Fruit fly (Drosophila melanogaster) whole organism, prepupa: Measurements from ENCODE around the gene Mau2.

Source experiments
- CG10631 ChIP-seq: fragments of 200-800 bp; sonication (Bioruptor generic); optimal IDR thresholded peaks from 2 replicates; lab custom pipeline; 2016; ENCODE audit warnings: missing biosample characterization, missing genetic modification characterization
- CG10669 ChIP-seq: fragments of 200-800 bp; sonication (Bioruptor generic); optimal IDR thresholded peaks from 3 replicates; lab custom pipeline; 2018; ENCODE audit warnings: missing biosample characterization, mild to moderate bottlenecking, missing genetic modification characterization, moderate library complexity
- CG11294 ChIP-seq: fragments of 200-800 bp; sonication (Bioruptor generic); IDR thresholded peaks from 2 replicates; pipeline ENCODE4 v1.3.6; 2022; ENCODE audit warnings: missing biosample characterization, missing genetic modification characterization
- CG11902 ChIP-seq: fragments of 200-800 bp; sonication (Bioruptor generic); optimal IDR thresholded peaks from 3 replicates; lab custom pipeline; 2016; ENCODE audit warnings: missing biosample characterization, missing genetic modification characterization
- CG1621 ChIP-seq: fragments of 200-800 bp; sonication (Bioruptor generic); optimal IDR thresholded peaks from 3 replicates; lab custom pipeline; 2018; ENCODE audit warnings: missing biosample characterization, mild to moderate bottlenecking, missing genetic modification characterization
- CG16779 ChIP-seq: fragments of 200-800 bp; sonication (Bioruptor generic); optimal IDR thresholded peaks from 3 replicates; lab custom pipeline; 2017; ENCODE audit warnings: missing biosample characterization, mild to moderate bottlenecking, missing genetic modification characterization
- CG32006 ChIP-seq: fragments of 200-800 bp; sonication (Bioruptor generic); optimal IDR thresholded peaks from 3 replicates; lab custom pipeline; 2017; ENCODE audit warnings: missing biosample characterization, mild to moderate bottlenecking, missing genetic modification characterization
- CG34406 ChIP-seq: fragments of 200-800 bp; sonication (Bioruptor generic); optimal IDR thresholded peaks from 3 replicates; lab custom pipeline; 2016; ENCODE audit warnings: missing biosample characterization, missing genetic modification characterization
- CG6808 ChIP-seq: fragments of 200-800 bp; sonication (Bioruptor generic); optimal IDR thresholded peaks from 3 replicates; lab custom pipeline; 2017; ENCODE audit warnings: missing biosample characterization, missing genetic modification characterization, mild to moderate bottlenecking, moderate library complexity, missing genetic modification reagents
- CG6854 ChIP-seq: fragments of 200-800 bp; sonication (Bioruptor generic); optimal IDR thresholded peaks from 2 replicates; lab custom pipeline; 2017; ENCODE audit warnings: missing biosample characterization, mild to moderate bottlenecking, missing genetic modification characterization
- CG8119 ChIP-seq: fragments of 200-800 bp; sonication (Bioruptor generic); IDR thresholded peaks from 3 replicates; pipeline ENCODE4 v1.3.6; 2022; ENCODE audit warnings: missing biosample characterization, missing genetic modification characterization
- CG8319 ChIP-seq: fragments of 200-800 bp; sonication (Bioruptor generic); optimal IDR thresholded peaks from 3 replicates; lab custom pipeline; 2016; ENCODE audit warnings: missing biosample characterization, missing genetic modification characterization
- CG8632 ChIP-seq: fragments of 200-800 bp; sonication (Bioruptor generic); optimal IDR thresholded peaks from 3 replicates; lab custom pipeline; 2016; ENCODE audit warnings: missing biosample characterization, missing genetic modification characterization
- CG9139 ChIP-seq: fragments of 200-800 bp; sonication (Bioruptor generic); optimal IDR thresholded peaks from 3 replicates; lab custom pipeline; 2017; ENCODE audit warnings: missing biosample characterization, mild to moderate bottlenecking, missing genetic modification characterization
- Eip75B ChIP-seq: fragments of 200-800 bp; sonication (Bioruptor generic); optimal IDR thresholded peaks from 3 replicates; lab custom pipeline; 2016; ENCODE audit warnings: missing biosample characterization, missing genetic modification characterization
- Eip78C ChIP-seq: fragments of 200-800 bp; sonication (Bioruptor generic); peaks from one replicate; lab custom pipeline; 2016; ENCODE audit warnings: missing biosample characterization, missing genetic modification characterization
- Eip93F ChIP-seq: fragments of 200-800 bp; sonication (Bioruptor generic); optimal IDR thresholded peaks from 2 replicates; lab custom pipeline; 2016; ENCODE audit warnings: missing biosample characterization, mild to moderate bottlenecking, missing genetic modification characterization
- Ets21C ChIP-seq: fragments of 200-800 bp; sonication (Bioruptor generic); optimal IDR thresholded peaks from 3 replicates; lab custom pipeline; 2016; ENCODE audit warnings: missing biosample characterization, missing genetic modification characterization
- Ets96B ChIP-seq: fragments of 200-800 bp; optimal IDR thresholded peaks from 2 replicates; lab custom pipeline; 2019; ENCODE audit warnings: missing biosample characterization, mild to moderate bottlenecking, missing genetic modification characterization, moderate library complexity
- Gug ChIP-seq: fragments of 200-800 bp; sonication (Bioruptor generic); IDR thresholded peaks from 2 replicates; pipeline ENCODE4 v1.3.6; 2022; ENCODE audit warnings: missing biosample characterization, missing genetic modification characterization
- Hr39 ChIP-seq: fragments of 200-800 bp; sonication (Bioruptor generic); optimal IDR thresholded peaks from 2 replicates; lab custom pipeline; 2016; ENCODE audit warnings: missing biosample characterization, missing genetic modification characterization
- Met ChIP-seq: fragments of 200-800 bp; sonication (Bioruptor generic); optimal IDR thresholded peaks from 3 replicates; lab custom pipeline; 2016; ENCODE audit warnings: missing biosample characterization, missing genetic modification characterization
- OdsH ChIP-seq: fragments of 200-800 bp; sonication (Bioruptor generic); optimal IDR thresholded peaks from 3 replicates; lab custom pipeline; 2016; ENCODE audit warnings: missing biosample characterization, missing genetic modification characterization
- Smox ChIP-seq: fragments of 200-800 bp; sonication (Bioruptor generic); optimal IDR thresholded peaks from 3 replicates; lab custom pipeline; 2016; ENCODE audit warnings: missing biosample characterization, missing genetic modification characterization
- Sox102F ChIP-seq: fragments of 200-800 bp; sonication (Bioruptor generic); optimal IDR thresholded peaks from 2 replicates; lab custom pipeline; 2016; ENCODE audit warnings: missing biosample characterization, mild to moderate bottlenecking, missing genetic modification characterization
- achi ChIP-seq: fragments of 200-800 bp; sonication (Bioruptor generic); optimal IDR thresholded peaks from 3 replicates; lab custom pipeline; 2016; ENCODE audit warnings: missing biosample characterization, missing genetic modification characterization
- acj6 ChIP-seq: fragments of 200-800 bp; sonication (Bioruptor generic); optimal IDR thresholded peaks from 3 replicates; lab custom pipeline; 2016; ENCODE audit warnings: missing biosample characterization, missing genetic modification characterization
- cyc ChIP-seq: fragments of 200-800 bp; sonication (Bioruptor generic); optimal IDR thresholded peaks from 3 replicates; lab custom pipeline; 2016; ENCODE audit warnings: missing biosample characterization, missing genetic modification characterization
- eg ChIP-seq: fragments of 200-800 bp; sonication (Bioruptor generic); IDR thresholded peaks from 3 replicates; pipeline ENCODE4 v1.3.6; 2022; ENCODE audit warnings: missing biosample characterization, missing genetic modification characterization
- esn ChIP-seq: fragments of 200-800 bp; sonication (Bioruptor generic); optimal IDR thresholded peaks from 2 replicates; lab custom pipeline; 2016; ENCODE audit warnings: missing biosample characterization, mild to moderate bottlenecking, missing genetic modification characterization, moderate library complexity
- fd59A ChIP-seq: fragments of 200-800 bp; sonication (Bioruptor generic); optimal IDR thresholded peaks from 2 replicates; lab custom pipeline; 2017; ENCODE audit warnings: missing biosample characterization, mild to moderate bottlenecking, missing genetic modification characterization, missing genetic modification reagents
- fd85E ChIP-seq: fragments of 200-800 bp; sonication (Bioruptor generic); optimal IDR thresholded peaks from 3 replicates; lab custom pipeline; 2016; ENCODE audit warnings: missing biosample characterization, missing genetic modification characterization
- fkh ChIP-seq: fragments of 200-800 bp; sonication (Bioruptor generic); optimal IDR thresholded peaks from 3 replicates; lab custom pipeline; 2017; ENCODE audit warnings: missing biosample characterization, mild to moderate bottlenecking, missing genetic modification characterization, moderate library complexity
- lz ChIP-seq: fragments of 200-800 bp; sonication (Bioruptor generic); optimal IDR thresholded peaks from 3 replicates; lab custom pipeline; 2016; ENCODE audit warnings: missing biosample characterization, missing genetic modification characterization
- net ChIP-seq: fragments of 200-800 bp; sonication (Bioruptor generic); optimal IDR thresholded peaks from 3 replicates; lab custom pipeline; 2016; ENCODE audit warnings: missing biosample characterization, missing genetic modification characterization
- salr ChIP-seq, 2 experiments: fragments of 200-800 bp; sonication (Bioruptor generic); optimal IDR thresholded peaks; 3 replicates each; lab custom pipeline; 2016 to 2018; ENCODE audit warnings: missing biosample characterization in 2 of 2, missing genetic modification characterization in 2 of 2, mild to moderate bottlenecking in 1 of 2
- spab ChIP-seq: fragments of 200-800 bp; sonication (Bioruptor generic); optimal IDR thresholded peaks from 2 replicates; lab custom pipeline; 2017; ENCODE audit warnings: missing biosample characterization, mild to moderate bottlenecking, missing genetic modification characterization, missing genetic modification reagents
- ss ChIP-seq, 2 experiments: fragments of 200-800 bp; sonication (Bioruptor generic); optimal IDR thresholded peaks; 2 replicates in 1 of 2; 3 replicates in 1 of 2; lab custom pipeline; 2017 to 2018; ENCODE audit warnings: mild to moderate bottlenecking in 2 of 2, missing biosample characterization in 2 of 2, missing genetic modification characterization in 2 of 2, moderate library complexity in 1 of 2
- topi ChIP-seq: fragments of 200-800 bp; sonication (Bioruptor generic); optimal IDR thresholded peaks from 3 replicates; lab custom pipeline; 2016; ENCODE audit warnings: missing biosample characterization, missing genetic modification characterization
- vri ChIP-seq: fragments of 200-800 bp; sonication (Bioruptor generic); optimal IDR thresholded peaks from 3 replicates; lab custom pipeline; 2016; ENCODE audit warnings: missing biosample characterization, mild to moderate bottlenecking, missing genetic modification characterization

Gene Mau2

DNA sequence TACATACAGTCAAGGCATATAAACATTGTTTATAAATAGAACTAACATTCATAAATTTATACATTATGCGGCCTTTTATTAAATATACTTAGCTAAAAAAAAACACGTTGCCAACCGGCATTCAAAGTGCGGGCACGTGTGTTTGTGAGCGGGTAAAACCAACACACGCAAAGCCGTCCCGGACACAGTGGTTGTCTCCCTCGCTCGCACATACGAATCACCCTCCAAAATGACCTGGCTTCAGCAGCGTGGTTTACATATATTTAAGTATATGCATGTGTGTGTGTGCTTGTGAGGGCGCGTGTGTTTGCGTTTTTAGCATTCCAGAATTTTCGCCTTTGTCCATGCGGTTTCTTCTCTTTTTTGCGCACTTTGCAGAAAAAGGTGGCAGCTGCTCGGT lies 34.4 kb downstream of the Mau2 start (continued):
- peak; percentile 31 to 41 for TF ChIP-seq ss (GFP tag; optimal IDR thresholded peaks at IDR 0.05; lab: Kevin White, UChicago)
- TF ChIP-seq Eip75B (GFP tag; lab: Kevin White, UChicago) = peak; percentile 27
- no peak for TF ChIP-seq CG8319 (GFP tag; lab: Kevin White, UChicago)
- no peak for TF ChIP-seq eg (GFP tag; lab: Robert Waterston, UW)
- no peak for TF ChIP-seq CG34406 (GFP tag; lab: Kevin White, UChicago)
- no peak for TF ChIP-seq CG9139 (GFP tag; lab: Kevin White, UChicago)
- peak; percentile 57 for TF ChIP-seq fkh
- TF ChIP-seq topi (GFP tag; lab: Kevin White, UChicago) = peak; percentile 5
- TF ChIP-seq fd85E = no peak
- no peak for TF ChIP-seq lz (GFP tag; lab: Kevin White, UChicago)
- TF ChIP-seq Eip93F = peak; percentile 1
- TF ChIP-seq CG6808 (GFP tag; lab: Kevin White, UChicago) = no peak
- TF ChIP-seq Ets96B (tag; lab: Kevin White, UChicago) = no peak
- no peak for TF ChIP-seq Hr39
- no peak for TF ChIP-seq CG10669 (GFP tag; lab: Kevin White, UChicago)
- TF ChIP-seq cyc (GFP tag; lab: Kevin White, UChicago) = no peak
- TF ChIP-seq net (GFP tag; lab: Kevin White, UChicago) = no peak
- peak; percentile 13 for TF ChIP-seq Smox (GFP tag; lab: Kevin White, UChicago)
- no peak for TF ChIP-seq Gug (GFP tag; lab: Robert Waterston, UW)
- TF ChIP-seq achi (GFP tag; lab: Kevin White, UChicago) = no peak
- no peak for TF ChIP-seq Ets21C (GFP tag; lab: Kevin White, UChicago)
- no peak for TF ChIP-seq CG10631 (GFP tag; lab: Kevin White, UChicago)
- no peak for TF ChIP-seq spab
- no peak for TF ChIP-seq CG8119
- TF ChIP-seq CG32006 = no peak
- no peak for TF ChIP-seq fd59A (GFP tag; lab: Kevin White, UChicago)
- peak; percentile 38 for TF ChIP-seq esn (GFP tag; lab: Kevin White, UChicago)
- no peak for TF ChIP-seq salr (GFP tag; optimal IDR thresholded peaks at IDR 0.05; lab: Kevin White, UChicago)
- no peak for TF ChIP-seq OdsH
- TF ChIP-seq CG16779 = peak; percentile 4
- TF ChIP-seq CG1621 (tag; lab: Kevin White, UChicago) = peak; percentile 21
- no peak for TF ChIP-seq CG6854 (GFP tag; lab: Kevin White, UChicago)
- no peak for TF ChIP-seq acj6 (GFP tag; lab: Kevin White, UChicago)

DNA sequence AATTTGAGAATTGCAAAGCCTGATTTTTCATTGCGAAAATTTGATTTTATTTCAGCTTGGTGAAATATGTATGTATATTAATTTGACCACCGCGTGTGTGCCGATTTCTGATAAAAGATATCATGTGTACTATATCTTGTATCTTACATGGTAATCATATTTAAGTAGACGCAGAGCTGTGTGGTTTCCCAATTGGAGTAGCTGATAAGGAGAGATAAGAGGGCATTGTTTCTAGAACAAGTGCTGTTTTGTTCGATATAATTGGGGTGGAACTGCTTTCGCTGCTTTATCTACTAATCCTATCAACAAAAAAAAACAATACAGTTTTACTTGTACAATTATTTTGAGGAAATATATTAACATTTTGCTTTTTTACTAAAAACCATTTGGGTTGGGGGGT lies 37.6 kb downstream of the Mau2 start:
- TF ChIP-seq CG9139 (GFP tag; lab: Kevin White, UChicago) = no peak
- peak; percentile 2 for TF ChIP-seq Sox102F
- TF ChIP-seq Eip78C (GFP tag; lab: Kevin White, UChicago) = peak; percentile 45
- TF ChIP-seq esn (GFP tag; lab: Kevin White, UChicago) = peak; percentile 2
- TF ChIP-seq CG32006 = no peak
- TF ChIP-seq CG11902 = no peak
- TF ChIP-seq fd59A (GFP tag; lab: Kevin White, UChicago) = no peak
- TF ChIP-seq acj6 (GFP tag; lab: Kevin White, UChicago) = no peak
- no peak for TF ChIP-seq CG16779
- TF ChIP-seq Met (GFP tag; lab: Kevin White, UChicago) = peak; percentile 13
- no peak for TF ChIP-seq topi (GFP tag; lab: Kevin White, UChicago)
- no peak for TF ChIP-seq spab
- no peak for TF ChIP-seq vri (GFP tag; lab: Kevin White, UChicago)
- TF ChIP-seq, all 60 proteins: peak for 4

- TF ChIP-seq CG8632 (GFP tag; lab: Kevin White, UChicago) (no peak), lz (GFP tag; lab: Kevin White, UChicago) (no peak), CG11294 (no peak)
Measured at dm6 chr3R:15249037-15249436, 40.0 kb downstream of the Mau2 start, which contains the start of gene Amt. Gene Amt (minus strand): TSS chr3R:15249137.
